Fruit fly (Drosophila melanogaster) Kc167 (cell line): ENCODE data around the gene form3.

Experiments used
- Myc ChIP-seq: fragments of >200 bp; optimal IDR thresholded peaks from 2 replicates; lab custom pipeline; 2017; ENCODE audit warnings: missing external identifiers
- Sin3A ChIP-seq: fragments of >200 bp; optimal IDR thresholded peaks from 2 replicates; lab custom pipeline; 2018; ENCODE audit warnings: missing external identifiers
- h ChIP-seq: fragments of >200 bp; optimal IDR thresholded peaks from 3 replicates; lab custom pipeline; 2018; ENCODE audit warnings: missing external identifiers
- psq ChIP-seq: fragments of >200 bp; optimal IDR thresholded peaks from 2 replicates; lab custom pipeline; 2017; ENCODE audit warnings: missing external identifiers

dm6 chr3L:7122136-7122535 is 27.5 kb downstream of the form3 start:
- TF ChIP-seq h (lab: Kevin White, UChicago) (no peak), psq (lab: Kevin White, UChicago) (no peak), Myc (lab: Kevin White, UChicago) (no peak), Sin3A (no peak)
